Worm (Caenorhabditis elegans): ENCODE measurements around the gene str-18.
"Not testable (repeated sequence)": the region's sequence is repeated elsewhere in the genome, so short reads cannot be mapped to it uniquely, and the experiment has no call there.

The str-18 gene

ce11 chrV:15741851-15742250 lies at the start of gene str-18:
TSS of gene str-18 (minus strand) at chrV:15741951.
- TF ChIP-seq W03F9.2 (tag; optimal IDR thresholded peaks at IDR 0.05), result no peak
- no peak for TF ChIP-seq dao-5 (tag; optimal IDR thresholded peaks at IDR 0.05)
- no peak for TF ChIP-seq him-1 (tag; optimal IDR thresholded peaks at IDR 0.05)

ce11 chrV:15782494-15782893 lies 40.7 kb upstream of the str-18 start, which contains the start of gene T26E4.3:
TSS of gene T26E4.3 (plus strand) at chrV:15782794.
- TF ChIP-seq dao-5 (tag; optimal IDR thresholded peaks at IDR 0.05), result no peak
- TF ChIP-seq him-1 (tag; optimal IDR thresholded peaks at IDR 0.05), result no peak
- TF ChIP-seq W03F9.2 (tag; optimal IDR thresholded peaks at IDR 0.05), result no peak

ce11 chrV:15781086-15781485 lies 39.3 kb upstream of the str-18 start, which contains the start of gene T26E4.2:
TSS of gene T26E4.2 (plus strand) at chrV:15781386.
- TF ChIP-seq W03F9.2 (tag; optimal IDR thresholded peaks at IDR 0.05), result no peak
- TF ChIP-seq dao-5 (tag; optimal IDR thresholded peaks at IDR 0.05), result no peak
- TF ChIP-seq him-1 (tag; optimal IDR thresholded peaks at IDR 0.05), result no peak

ce11 chrV:15779128-15779729 lies 37.5 kb upstream of the str-18 start, which contains the start of the genes nhr-285 and irld-52:
TSS of gene nhr-285 (minus strand) at chrV:15779228.
TSS of gene irld-52 (plus strand) at chrV:15779679.
- TF ChIP-seq dao-5 (tag; optimal IDR thresholded peaks at IDR 0.05), result no peak
- TF ChIP-seq him-1 (tag; optimal IDR thresholded peaks at IDR 0.05), result no peak

ce11 chrV:15776651-15777050 lies 34.9 kb upstream of the str-18 start, which contains the start of gene nhr-283:
TSS of gene nhr-283 (minus strand) at chrV:15776751.
- no peak for TF ChIP-seq him-1 (tag; optimal IDR thresholded peaks at IDR 0.05)
- TF ChIP-seq dao-5 (tag; optimal IDR thresholded peaks at IDR 0.05), result no peak
- TF ChIP-seq W03F9.2 (tag; optimal IDR thresholded peaks at IDR 0.05), result no peak

ce11 chrV:15773941-15774340 lies 32.2 kb upstream of the str-18 start:
- TF ChIP-seq him-1 (tag; optimal IDR thresholded peaks at IDR 0.05), result no peak
- no peak for TF ChIP-seq W03F9.2 (tag; optimal IDR thresholded peaks at IDR 0.05)
- no peak for TF ChIP-seq dao-5 (tag; optimal IDR thresholded peaks at IDR 0.05)

- no peak for TF ChIP-seq him-1 (tag; optimal IDR thresholded peaks at IDR 0.05)
Observed at ce11 chrV:15773141-15773540, 31.4 kb upstream of the str-18 start, which contains the start of gene nhr-60. TSS of gene nhr-60 (minus strand) at chrV:15773241.

- TF ChIP-seq dao-5 (tag; optimal IDR thresholded peaks at IDR 0.05) (no peak), him-1 (tag; optimal IDR thresholded peaks at IDR 0.05) (no peak), W03F9.2 (tag; optimal IDR thresholded peaks at IDR 0.05) (no peak)
Observed at ce11 chrV:15769072-15769471, 27.3 kb upstream of the str-18 start, which contains the start of gene F57A10.4. TSS of gene F57A10.4 (plus strand) at chrV:15769438.

ce11 chrV:15766122-15766594 lies 24.4 kb upstream of the str-18 start, which contains the start of the genes haf-3 and F57A10.2:
TSS of gene haf-3 (minus strand) at chrV:15766172.
TSS of gene F57A10.2 (plus strand) at chrV:15766575.
- TF ChIP-seq him-1 (tag; optimal IDR thresholded peaks at IDR 0.05), result peak; percentile 47
- TF ChIP-seq dao-5 (tag; optimal IDR thresholded peaks at IDR 0.05), result no peak
- peak; percentile 95 for TF ChIP-seq W03F9.2 (tag; optimal IDR thresholded peaks at IDR 0.05)

- TF ChIP-seq him-1 (tag; optimal IDR thresholded peaks at IDR 0.05) (no peak), W03F9.2 (tag; optimal IDR thresholded peaks at IDR 0.05) (no peak), dao-5 (tag; optimal IDR thresholded peaks at IDR 0.05) (no peak)
Observed at ce11 chrV:15758449-15758848, 16.7 kb upstream of the str-18 start, which contains the start of gene str-9. TSS of gene str-9 (plus strand) at chrV:15758749.

ce11 chrV:15757645-15758044 lies 15.9 kb upstream of the str-18 start:
- TF ChIP-seq W03F9.2 (tag; optimal IDR thresholded peaks at IDR 0.05) (no peak), him-1 (tag; optimal IDR thresholded peaks at IDR 0.05) (no peak), dao-5 (tag; optimal IDR thresholded peaks at IDR 0.05) (no peak)

ce11 chrV:15754731-15755130 lies 13.0 kb upstream of the str-18 start, which contains the start of gene str-8:
TSS of gene str-8 (plus strand) at chrV:15755031.
- TF ChIP-seq dao-5, him-1, W03F9.2 (tag; optimal IDR thresholded peaks at IDR 0.05): not testable (repeated sequence)

ce11 chrV:15752941-15753340 lies 11.2 kb upstream of the str-18 start, which contains the start of gene str-5:
TSS of gene str-5 (plus strand) at chrV:15753241.
- not testable (repeated sequence) for TF ChIP-seq him-1, dao-5, W03F9.2 (tag; optimal IDR thresholded peaks at IDR 0.05)

- TF ChIP-seq him-1 (tag; optimal IDR thresholded peaks at IDR 0.05), result no peak
- TF ChIP-seq W03F9.2 (tag; optimal IDR thresholded peaks at IDR 0.05), result no peak
- no peak for TF ChIP-seq dao-5 (tag; optimal IDR thresholded peaks at IDR 0.05)
Observed at ce11 chrV:15752049-15752448, 10.3 kb upstream of the str-18 start, which contains the start of gene str-43. TSS of gene str-43 (minus strand) at chrV:15752149.
